Fruit fly (Drosophila melanogaster) whole organism, embryonic: ENCODE measurements around the gene tmod.

Source experiments
- Bgb ChIP-seq: fragments of 200-800 bp; sonication (Bioruptor generic); IDR thresholded peaks from 2 replicates; pipeline ENCODE4 v1.3.6; 2022; ENCODE audit warnings: missing biosample characterization, missing genetic modification characterization; ENCODE audit not compliant: partially characterized antibody
- C15 ChIP-seq: fragments of 200-800 bp; sonication (Bioruptor generic); IDR thresholded peaks from 3 replicates; pipeline ENCODE4 v1.3.6; 2022; ENCODE audit warnings: missing biosample characterization, missing genetic modification characterization
- CG10366 ChIP-seq: fragments of 200-800 bp; sonication (Bioruptor generic); IDR thresholded peaks from 2 replicates; pipeline ENCODE4 v1.3.6; 2022; ENCODE audit warnings: missing biosample characterization, missing genetic modification characterization
- CG10654 ChIP-seq: fragments of 200-800 bp; sonication (Bioruptor generic); optimal IDR thresholded peaks from 2 replicates; lab custom pipeline; 2016; ENCODE audit warnings: missing biosample characterization, missing genetic modification characterization
- CG13624 ChIP-seq: fragments of 200-800 bp; sonication (Bioruptor generic); optimal IDR thresholded peaks from 2 replicates; lab custom pipeline; 2016; ENCODE audit warnings: missing biosample characterization, missing genetic modification characterization
- CG13775 ChIP-seq: fragments of 200-800 bp; sonication (Bioruptor generic); optimal IDR thresholded peaks from 3 replicates; lab custom pipeline; 2017; ENCODE audit warnings: missing biosample characterization, mild to moderate bottlenecking, missing genetic modification characterization
- CG14441 ChIP-seq: fragments of 200-800 bp; sonication (Bioruptor generic); IDR thresholded peaks from 2 replicates; pipeline ENCODE4 v1.3.6; 2022; ENCODE audit warnings: missing biosample characterization, missing genetic modification characterization
- CG14710 ChIP-seq: fragments of 200-800 bp; sonication (Bioruptor generic); optimal IDR thresholded peaks from 3 replicates; lab custom pipeline; 2019; ENCODE audit warnings: missing biosample characterization, mild to moderate bottlenecking, missing genetic modification characterization, moderate library complexity
- CG1602 ChIP-seq: fragments of 200-800 bp; sonication (Bioruptor generic); optimal IDR thresholded peaks from 3 replicates; lab custom pipeline; 2016; ENCODE audit warnings: missing biosample characterization, missing genetic modification characterization
- CG2202 ChIP-seq: fragments of 200-800 bp; sonication (Bioruptor generic); optimal IDR thresholded peaks from 2 replicates; lab custom pipeline; 2018; ENCODE audit warnings: missing biosample characterization, mild to moderate bottlenecking, missing genetic modification characterization
- CG30403 ChIP-seq: fragments of 200-800 bp; sonication (Bioruptor generic); optimal IDR thresholded peaks from 3 replicates; lab custom pipeline; 2016; ENCODE audit warnings: missing biosample characterization, missing genetic modification characterization
- CG3065 ChIP-seq: fragments of 200-800 bp; sonication (Bioruptor generic); optimal IDR thresholded peaks from 2 replicates; lab custom pipeline; 2016; ENCODE audit warnings: missing biosample characterization, missing genetic modification characterization
- CG32532 ChIP-seq: fragments of 200-800 bp; sonication (Bioruptor generic); IDR thresholded peaks from 2 replicates; pipeline ENCODE4 v1.3.6; 2022; ENCODE audit warnings: missing biosample characterization, missing genetic modification characterization
- CG32772 ChIP-seq: fragments of 200-800 bp; sonication (Bioruptor generic); IDR thresholded peaks from 2 replicates; pipeline ENCODE4 v1.3.6; 2022; ENCODE audit warnings: missing biosample characterization, missing genetic modification characterization
- CG3407 ChIP-seq: fragments of 200-800 bp; sonication (Bioruptor generic); optimal IDR thresholded peaks from 2 replicates; lab custom pipeline; 2018; ENCODE audit warnings: missing biosample characterization, mild to moderate bottlenecking, missing genetic modification characterization
- CG34376 ChIP-seq: fragments of 200-800 bp; sonication (Bioruptor generic); optimal IDR thresholded peaks from 2 replicates; lab custom pipeline; 2018; ENCODE audit warnings: missing biosample characterization, mild to moderate bottlenecking, missing genetic modification characterization
- CG3838 ChIP-seq: fragments of 200-800 bp; sonication (Bioruptor generic); optimal IDR thresholded peaks from 3 replicates; lab custom pipeline; 2016; ENCODE audit warnings: missing biosample characterization, missing genetic modification characterization
- CG7987 ChIP-seq: fragments of 200-800 bp; sonication (Bioruptor generic); optimal IDR thresholded peaks from 2 replicates; lab custom pipeline; 2018; ENCODE audit warnings: missing biosample characterization, mild to moderate bottlenecking, missing genetic modification characterization, moderate library complexity
- CG9437 ChIP-seq: fragments of 200-800 bp; sonication (Bioruptor generic); optimal IDR thresholded peaks from 2 replicates; lab custom pipeline; 2018; ENCODE audit warnings: missing biosample characterization, mild to moderate bottlenecking, missing genetic modification characterization
- Dad ChIP-seq: fragments of 200-800 bp; sonication (Bioruptor generic); optimal IDR thresholded peaks from 3 replicates; lab custom pipeline; 2016; ENCODE audit warnings: missing biosample characterization, missing genetic modification characterization
- Dfd ChIP-seq, 2 experiments: fragments of >200 bp; optimal IDR thresholded peaks; 2 replicates each; lab custom pipeline; 2017; ENCODE audit warnings: missing biosample characterization in 2 of 2, missing genetic modification characterization in 2 of 2
- Ets97D ChIP-seq: fragments of 200-800 bp; sonication (Bioruptor generic); optimal IDR thresholded peaks from 3 replicates; lab custom pipeline; 2016; ENCODE audit warnings: missing biosample characterization, missing genetic modification characterization
- GATAe ChIP-seq: fragments of 200-800 bp; sonication (Bioruptor generic); conservative IDR thresholded peaks from 2 replicates; pipeline ENCODE4 v1.3.6; 2022; ENCODE audit warnings: missing biosample characterization, missing genetic modification characterization
- H2.0 ChIP-seq: fragments of 200-800 bp; sonication (Bioruptor generic); IDR thresholded peaks from 2 replicates; pipeline ENCODE4 v1.3.6; 2022; ENCODE audit warnings: missing biosample characterization, missing genetic modification characterization
- HLH4C ChIP-seq: fragments of 200-800 bp; sonication (Bioruptor generic); IDR thresholded peaks from 3 replicates; pipeline ENCODE4 v1.3.6; 2022; ENCODE audit warnings: missing biosample characterization, missing genetic modification characterization; ENCODE audit not compliant: partially characterized antibody
- HmgZ ChIP-seq: fragments of 200-800 bp; sonication (Bioruptor generic); optimal IDR thresholded peaks from 2 replicates; lab custom pipeline; 2018; ENCODE audit warnings: missing biosample characterization, mild to moderate bottlenecking, missing genetic modification characterization
- Hr3 ChIP-seq: fragments of 200-800 bp; sonication (Bioruptor generic); optimal IDR thresholded peaks from 3 replicates; lab custom pipeline; 2016; ENCODE audit warnings: missing biosample characterization, missing genetic modification characterization
- Pdp1 ChIP-seq, 2 experiments: fragments of 200-800 bp; sonication (Bioruptor generic); optimal IDR thresholded peaks; 3 replicates each; lab custom pipeline; 2016; ENCODE audit warnings: missing biosample characterization in 2 of 2, missing genetic modification characterization in 2 of 2, mild to moderate bottlenecking in 1 of 2, moderate library complexity in 1 of 2
- Sin3A ChIP-seq: fragments of >200 bp; optimal IDR thresholded peaks from 2 replicates; lab custom pipeline; 2018
- Sry-δ ChIP-seq: fragments of 200-800 bp; sonication (Bioruptor generic); optimal IDR thresholded peaks from 2 replicates; lab custom pipeline; 2016; ENCODE audit warnings: missing biosample characterization, missing genetic modification characterization
- TFAM ChIP-seq: fragments of 200-800 bp; sonication (Bioruptor generic); optimal IDR thresholded peaks from 2 replicates; lab custom pipeline; 2017; ENCODE audit warnings: missing biosample characterization, missing genetic modification characterization, inconsistent platforms
- Trl ChIP-seq, 3 experiments: fragments of >200 bp in 2 of 3; fragments of 200-800 bp in 1 of 3; sonication (Bioruptor generic) in 1 of 3; optimal IDR thresholded peaks; 2 replicates in 1 of 3; 3 replicates in 2 of 3; lab custom pipeline; 2016 to 2017; ENCODE audit warnings: missing biosample characterization in 1 of 3, missing genetic modification characterization in 1 of 3
- ato ChIP-seq: fragments of 200-800 bp; sonication (Bioruptor generic); IDR thresholded peaks from 2 replicates; pipeline ENCODE4 v1.3.6; 2022; ENCODE audit warnings: missing biosample characterization, missing genetic modification characterization; ENCODE audit not compliant: partially characterized antibody
- chinmo ChIP-seq: fragments of 200-800 bp; sonication (Bioruptor generic); IDR thresholded peaks from 4 replicates; pipeline ENCODE4 v1.3.6; 2022; ENCODE audit warnings: missing biosample characterization, missing genetic modification characterization; ENCODE audit not compliant: partially characterized antibody
- dan ChIP-seq: fragments of 200-800 bp; sonication (Bioruptor generic); IDR thresholded peaks from 2 replicates; pipeline ENCODE4 v1.3.6; 2022; ENCODE audit warnings: missing biosample characterization, missing genetic modification characterization
- dm ChIP-seq: fragments of 200-800 bp; sonication (Bioruptor generic); optimal IDR thresholded peaks from 3 replicates; lab custom pipeline; 2016; ENCODE audit warnings: missing biosample characterization, missing genetic modification characterization
- esg ChIP-seq: fragments of 200-800 bp; sonication (Bioruptor generic); conservative IDR thresholded peaks from 2 replicates; pipeline ENCODE4 v1.3.6; 2022; ENCODE audit warnings: missing biosample characterization, missing genetic modification characterization
- eyg ChIP-seq: fragments of 200-800 bp; sonication (Bioruptor generic); optimal IDR thresholded peaks from 3 replicates; lab custom pipeline; 2016; ENCODE audit warnings: missing biosample characterization, missing genetic modification characterization
- h ChIP-seq: fragments of >200 bp; optimal IDR thresholded peaks from 2 replicates; lab custom pipeline; 2017
- hth ChIP-seq: fragments of >200 bp; optimal IDR thresholded peaks from 2 replicates; lab custom pipeline; 2017; ENCODE audit warnings: inconsistent platforms
- jumu ChIP-seq: fragments of 200-800 bp; sonication (Bioruptor generic); optimal IDR thresholded peaks from 3 replicates; lab custom pipeline; 2016; ENCODE audit warnings: missing biosample characterization, missing genetic modification characterization
- ken ChIP-seq: fragments of 200-800 bp; sonication (Bioruptor generic); IDR thresholded peaks from 3 replicates; pipeline ENCODE4 v1.3.6; 2022; ENCODE audit warnings: missing biosample characterization, missing genetic modification characterization
- lilli ChIP-seq: fragments of 200-800 bp; sonication (Bioruptor generic); optimal IDR thresholded peaks from 3 replicates; lab custom pipeline; 2016; ENCODE audit warnings: missing biosample characterization, missing genetic modification characterization
- lov ChIP-seq, 2 experiments: fragments of 200-800 bp in 1 of 2; fragments of >200 bp in 1 of 2; sonication (Bioruptor generic) in 1 of 2; IDR thresholded peaks in 1 of 2; optimal IDR thresholded peaks in 1 of 2; 2 replicates in 1 of 2; 3 replicates in 1 of 2; pipeline versions ENCODE4 v1.3.6 to Lab custom; 2017 to 2022; ENCODE audit warnings: missing biosample characterization in 1 of 2, missing genetic modification characterization in 1 of 2
- mld ChIP-seq: fragments of 200-800 bp; sonication (Bioruptor generic); IDR thresholded peaks from 3 replicates; pipeline ENCODE4 v1.3.6; 2022; ENCODE audit warnings: missing biosample characterization, missing genetic modification characterization; ENCODE audit not compliant: partially characterized antibody
- pros ChIP-seq: fragments of 200-800 bp; sonication (Bioruptor generic); optimal IDR thresholded peaks from 3 replicates; lab custom pipeline; 2019; ENCODE audit warnings: missing biosample characterization, mild to moderate bottlenecking, missing genetic modification characterization, moderate library complexity
- sens ChIP-seq: fragments of 200-800 bp; sonication (Bioruptor generic); peaks from one replicate; lab custom pipeline; 2016; ENCODE audit warnings: missing biosample characterization, missing genetic modification characterization
- sima ChIP-seq: fragments of 200-800 bp; sonication (Bioruptor generic); optimal IDR thresholded peaks from 2 replicates; lab custom pipeline; 2016; ENCODE audit warnings: missing biosample characterization, missing genetic modification characterization
- sr ChIP-seq: fragments of 200-800 bp; sonication (Bioruptor generic); IDR thresholded peaks from 3 replicates; pipeline ENCODE4 v1.3.6; 2022; ENCODE audit warnings: missing biosample characterization, missing genetic modification characterization
- tap ChIP-seq: fragments of 200-800 bp; optimal IDR thresholded peaks from 3 replicates; lab custom pipeline; 2019; ENCODE audit warnings: missing biosample characterization, mild to moderate bottlenecking, missing genetic modification characterization, moderate library complexity
- trh ChIP-seq: fragments of 200-800 bp; sonication (Bioruptor generic); optimal IDR thresholded peaks from 2 replicates; lab custom pipeline; 2016; ENCODE audit warnings: missing biosample characterization, missing genetic modification characterization
- zfh1 ChIP-seq: fragments of 200-800 bp; sonication (Bioruptor generic); IDR thresholded peaks from 3 replicates; pipeline ENCODE4 v1.3.6; 2022; ENCODE audit warnings: missing biosample characterization, missing genetic modification characterization

Gene tmod

dm6 chr3R:30540196-30540595 lies 7.8 kb downstream of the tmod start (continued):
- peak; percentile 93 for TF ChIP-seq CG32772
- peak; percentile 83 for TF ChIP-seq CG3407
- peak; percentile 94 for TF ChIP-seq CG10366 (GFP tag; lab: Robert Waterston, UW)
- TF ChIP-seq CG7987 (GFP tag; lab: Kevin White, UChicago): peak; percentile 86
- TF ChIP-seq lilli (GFP tag; lab: Kevin White, UChicago): peak; percentile 94
- peak; percentile 86 for TF ChIP-seq Hr3 (GFP tag; lab: Kevin White, UChicago)
- peak; percentile 99 for TF ChIP-seq sens (GFP tag; lab: Kevin White, UChicago)
- TF ChIP-seq ato: no peak
- peak; percentile 95 for TF ChIP-seq CG14441 (GFP tag; lab: Robert Waterston, UW)
- TF ChIP-seq Dfd (GFP tag; optimal IDR thresholded peaks at IDR 0.05; lab: Kevin White, UChicago): no peak
- peak; percentile 52; the same call in 1 of the 2 replicates for TF ChIP-seq dan (GFP tag; lab: Robert Waterston, UW)
- TF ChIP-seq CG32532 (GFP tag; lab: Robert Waterston, UW): peak; percentile 94
- TF ChIP-seq H2.0 (GFP tag; lab: Robert Waterston, UW): peak; percentile 94
- peak; percentile 82; the same call in 2 of the 3 replicates for TF ChIP-seq C15 (GFP tag; lab: Robert Waterston, UW)
- peak; percentile 93 for TF ChIP-seq zfh1 (GFP tag; lab: Robert Waterston, UW)
- peak; percentile 62 for TF ChIP-seq CG2202 (tag; lab: Kevin White, UChicago)
- peak; percentile 92 for TF ChIP-seq HmgZ
- TF ChIP-seq dm (GFP tag; lab: Kevin White, UChicago): peak; percentile 82
- peak; percentile 92 for TF ChIP-seq CG34376
- peak; percentile 77 for TF ChIP-seq sr (GFP tag; lab: Robert Waterston, UW)
- peak; percentile 93 for TF ChIP-seq Dad (GFP tag; lab: Kevin White, UChicago)
- no peak for TF ChIP-seq chinmo (GFP tag; lab: Robert Waterston, UW)
- TF ChIP-seq Bgb (GFP tag; lab: Robert Waterston, UW): no peak
- TF ChIP-seq CG30403 (GFP tag; lab: Kevin White, UChicago): peak; percentile 94
- TF ChIP-seq Sin3A (lab: Kevin White, UChicago): no peak
- peak; percentile 89 for TF ChIP-seq CG3065 (GFP tag; lab: Kevin White, UChicago)
- peak; percentile 66 for TF ChIP-seq Sry-δ
- TF ChIP-seq CG9437 (GFP tag; lab: Kevin White, UChicago): peak; percentile 79
- TF ChIP-seq TFAM (GFP tag; lab: Kevin White, UChicago): peak; percentile 60
- TF ChIP-seq pros (GFP tag; lab: Kevin White, UChicago): no peak
- TF ChIP-seq eyg (GFP tag; lab: Kevin White, UChicago): peak; percentile 77
- peak; percentile 93 for TF ChIP-seq CG10654 (GFP tag; lab: Kevin White, UChicago)
- peak; percentile 81 for TF ChIP-seq CG3838 (GFP tag; lab: Kevin White, UChicago)
- no peak for TF ChIP-seq HLH4C (GFP tag; lab: Robert Waterston, UW)
- peak; percentile 82 for TF ChIP-seq CG13775
- peak; percentile 87 for TF ChIP-seq CG1602 (GFP tag; lab: Kevin White, UChicago)
- peak; percentile 95 for TF ChIP-seq CG13624
- peak; percentile 83 for TF ChIP-seq Ets97D (GFP tag; lab: Kevin White, UChicago)
- no peak for TF ChIP-seq lov (optimal IDR thresholded peaks at IDR 0.05; lab: Kevin White, UChicago)
- peak; percentile 90 for TF ChIP-seq lov (GFP tag; IDR thresholded peaks at IDR 0.05; lab: Robert Waterston, UW)
- no peak for TF ChIP-seq hth (lab: Kevin White, UChicago)
- TF ChIP-seq esg (GFP tag; lab: Robert Waterston, UW): peak; percentile 93
- peak; percentile 69 for TF ChIP-seq trh (GFP tag; lab: Kevin White, UChicago)
- TF ChIP-seq CG14710 (tag; lab: Kevin White, UChicago): peak; percentile 77
- TF ChIP-seq ken (GFP tag; lab: Robert Waterston, UW): peak; percentile 92
- TF ChIP-seq GATAe: peak; percentile 37; the same call in 1 of the 2 replicates
- no peak for TF ChIP-seq h (lab: Kevin White, UChicago)
- TF ChIP-seq Trl (optimal IDR thresholded peaks at IDR 0.05; lab: Kevin White, UChicago): no peak
- peak; percentile 96 for TF ChIP-seq Trl (GFP tag; optimal IDR thresholded peaks at IDR 0.05; lab: Kevin White, UChicago)
- peak; percentile 95 for TF ChIP-seq jumu
- peak; percentile 83 for TF ChIP-seq tap (tag; lab: Kevin White, UChicago)
- peak; percentile 81 for TF ChIP-seq sima
- peak; percentile 93 to 94 for TF ChIP-seq Pdp1 (GFP tag; optimal IDR thresholded peaks at IDR 0.05; lab: Kevin White, UChicago)
- no peak for TF ChIP-seq mld
